Worm (Caenorhabditis elegans) whole organism, young adult: ENCODE results near the gene clec-134.
"Not testable (repeated sequence)": the region's sequence is repeated elsewhere in the genome, so short reads cannot be mapped to it uniquely, and the experiment has no call there.

ENCODE experiments used
- D2030.7 ChIP-seq: fragments of 200-800 bp; sonication (Bioruptor generic); IDR thresholded peaks from 2 replicates; pipeline ENCODE4 v1.3.6; 2022; ENCODE audit warnings: missing genetic modification reagents, missing genetic modification characterization, missing compliant biosample characterization
- F37B4.10 ChIP-seq: fragments of 200-800 bp; sonication (Bioruptor generic); IDR thresholded peaks from 2 replicates; pipeline ENCODE4 v1.3.6; 2022; ENCODE audit warnings: missing genetic modification characterization, missing compliant biosample characterization
- F57C9.4 ChIP-seq: sonication (generic microtip); optimal IDR thresholded peaks from 2 replicates; lab custom pipeline; 2017; ENCODE audit warnings: mild to moderate bottlenecking, missing genetic modification characterization, missing compliant biosample characterization
- Y95B8A.8 ChIP-seq: fragments of 200-800 bp; sonication (Bioruptor generic); IDR thresholded peaks from 2 replicates; pipeline ENCODE4 v1.3.6; 2022; ENCODE audit warnings: missing genetic modification reagents, missing genetic modification characterization, missing compliant biosample characterization
- ama-1 ChIP-seq, 3 experiments: fragments of 150-350 bp in 1 of 3; sonication (generic microtip) in 2 of 3; optimal IDR thresholded peaks; 2 replicates each; lab custom pipeline; 2014 to 2018; ENCODE audit warnings: missing biosample characterization in 2 of 3, missing genetic modification characterization in 2 of 3, missing genetic modification reagents in 2 of 3
- atf-7 ChIP-seq: sonication (generic microtip); optimal IDR thresholded peaks from 2 replicates; lab custom pipeline; 2017; ENCODE audit warnings: mild to moderate bottlenecking, missing genetic modification characterization, missing compliant biosample characterization
- athp-1 ChIP-seq: sonication (generic microtip); optimal IDR thresholded peaks from 2 replicates; lab custom pipeline; 2017; ENCODE audit warnings: mild to moderate bottlenecking, missing genetic modification characterization, missing compliant biosample characterization
- attf-5 ChIP-seq: fragments of 200-800 bp; sonication (Bioruptor generic); optimal IDR thresholded peaks from 2 replicates; lab custom pipeline; 2018; ENCODE audit warnings: mild to moderate bottlenecking, missing genetic modification characterization, missing compliant biosample characterization
- attf-6 ChIP-seq: fragments of 200-800 bp; sonication (Bioruptor generic); IDR thresholded peaks from 2 replicates; pipeline ENCODE4 v1.3.6; 2022; ENCODE audit warnings: missing genetic modification reagents, missing genetic modification characterization, missing compliant biosample characterization
- cebp-2 ChIP-seq: fragments of 200-800 bp; sonication (Bioruptor generic); IDR thresholded peaks from 2 replicates; pipeline ENCODE4 v1.3.6; 2022; ENCODE audit warnings: missing genetic modification characterization, missing compliant biosample characterization
- ceh-100 ChIP-seq: fragments of 200-800 bp; sonication (Bioruptor generic); IDR thresholded peaks from 2 replicates; pipeline ENCODE4 v1.3.6; 2022; ENCODE audit warnings: missing genetic modification reagents, missing genetic modification characterization, missing compliant biosample characterization
- ceh-40 ChIP-seq: fragments of 200-800 bp; sonication (Bioruptor generic); IDR thresholded peaks from 2 replicates; pipeline ENCODE4 v1.3.6; 2022; ENCODE audit warnings: missing genetic modification characterization, missing compliant biosample characterization
- die-1 ChIP-seq: sonication (generic microtip); optimal IDR thresholded peaks from 2 replicates; lab custom pipeline; 2016; ENCODE audit warnings: missing genotype, mild to moderate bottlenecking, missing genetic modification characterization, missing compliant biosample characterization
- dox-1 ChIP-seq: fragments of 200-800 bp; sonication (Bioruptor generic); IDR thresholded peaks from 2 replicates; pipeline ENCODE4 v1.3.6; 2022; ENCODE audit warnings: missing genetic modification reagents, missing genetic modification characterization, missing compliant biosample characterization
- efl-1 ChIP-seq: fragments of 150-350 bp; optimal IDR thresholded peaks from 2 replicates; lab custom pipeline; 2014; ENCODE audit warnings: missing biosample characterization, missing genetic modification reagents, missing genetic modification characterization
- egl-44 ChIP-seq: fragments of 200-800 bp; sonication (Bioruptor generic); IDR thresholded peaks from 2 replicates; pipeline ENCODE4 v1.3.6; 2022; ENCODE audit warnings: missing genetic modification reagents, missing genetic modification characterization, missing compliant biosample characterization
- egrh-3 ChIP-seq: fragments of 200-800 bp; sonication (Bioruptor generic); IDR thresholded peaks from 2 replicates; pipeline ENCODE4 v1.3.6; 2022; ENCODE audit warnings: missing genetic modification reagents, missing genetic modification characterization, missing compliant biosample characterization
- fkh-3 ChIP-seq: sonication (generic microtip); optimal IDR thresholded peaks from 2 replicates; lab custom pipeline; 2016; ENCODE audit warnings: mild to moderate bottlenecking, missing genetic modification characterization, missing compliant biosample characterization
- gei-17 ChIP-seq: fragments of 200-800 bp; sonication (Bioruptor generic); optimal IDR thresholded peaks from 2 replicates; lab custom pipeline; 2018; ENCODE audit warnings: mild to moderate bottlenecking, missing genetic modification characterization, missing compliant biosample characterization
- hmg-1.2 ChIP-seq: fragments of 200-800 bp; sonication (Bioruptor generic); IDR thresholded peaks from 2 replicates; pipeline ENCODE4 v1.3.6; 2022; ENCODE audit warnings: missing genetic modification reagents, missing genetic modification characterization, missing compliant biosample characterization
- hmg-20 ChIP-seq: fragments of 200-800 bp; sonication (Bioruptor generic); IDR thresholded peaks from 2 replicates; pipeline ENCODE4 v1.3.6; 2022; ENCODE audit warnings: missing genetic modification reagents, missing genetic modification characterization, missing compliant biosample characterization
- let-607 ChIP-seq, 2 experiments: fragments of 200-800 bp in 1 of 2; sonication (Bioruptor generic) in 1 of 2; sonication (generic microtip) in 1 of 2; optimal IDR thresholded peaks; 2 replicates each; lab custom pipeline; 2016 to 2018; ENCODE audit warnings: mild to moderate bottlenecking in 2 of 2, missing compliant biosample characterization in 2 of 2, missing genetic modification characterization in 2 of 2, moderate library complexity in 2 of 2, missing genotype in 1 of 2
- lin-54 ChIP-seq: fragments of 200-800 bp; sonication (Bioruptor generic); optimal IDR thresholded peaks from 2 replicates; lab custom pipeline; 2018; ENCODE audit warnings: mild to moderate bottlenecking, missing genetic modification characterization, missing compliant biosample characterization
- lir-1 ChIP-seq: fragments of 200-800 bp; sonication (Bioruptor generic); conservative IDR thresholded peaks from 2 replicates; pipeline ENCODE4 v1.3.6; 2022; ENCODE audit warnings: missing genetic modification reagents, missing genetic modification characterization, missing compliant biosample characterization
- lsl-1 ChIP-seq: fragments of 200-800 bp; sonication (Bioruptor generic); optimal IDR thresholded peaks from 2 replicates; lab custom pipeline; 2018; ENCODE audit warnings: mild to moderate bottlenecking, missing genetic modification characterization, moderate library complexity, missing compliant biosample characterization
- madf-10 ChIP-seq: sonication (generic microtip); optimal IDR thresholded peaks from 2 replicates; lab custom pipeline; 2016; ENCODE audit warnings: mild to moderate bottlenecking, missing genetic modification characterization, missing compliant biosample characterization
- madf-6 ChIP-seq: fragments of 200-800 bp; sonication (Bioruptor generic); IDR thresholded peaks from 2 replicates; pipeline ENCODE4 v1.3.6; 2022; ENCODE audit warnings: missing genetic modification reagents, missing genetic modification characterization, missing compliant biosample characterization
- mcd-1 ChIP-seq: fragments of 200-800 bp; sonication (Bioruptor generic); IDR thresholded peaks from 2 replicates; pipeline ENCODE4 v1.3.6; 2022; ENCODE audit warnings: missing genetic modification reagents, missing genetic modification characterization, missing compliant biosample characterization
- mes-4 ChIP-seq: sonication (generic microtip); optimal IDR thresholded peaks from 2 replicates; lab custom pipeline; 2016; ENCODE audit warnings: missing genotype, missing genetic modification characterization, missing compliant biosample characterization
- nfya-2 ChIP-seq: fragments of 200-800 bp; sonication (Bioruptor generic); IDR thresholded peaks from 2 replicates; pipeline ENCODE4 v1.3.6; 2022; ENCODE audit warnings: missing genetic modification reagents, missing genetic modification characterization, missing compliant biosample characterization
- nfyb-1 ChIP-seq: fragments of 200-800 bp; sonication (Bioruptor generic); IDR thresholded peaks from 2 replicates; pipeline ENCODE4 v1.3.6; 2022; ENCODE audit warnings: missing genetic modification reagents, missing genetic modification characterization, missing compliant biosample characterization
- nhr-90 ChIP-seq: sonication (generic microtip); optimal IDR thresholded peaks from 2 replicates; lab custom pipeline; 2016; ENCODE audit warnings: missing genotype, mild to moderate bottlenecking, missing genetic modification characterization, missing compliant biosample characterization
- rcor-1 ChIP-seq: fragments of 200-800 bp; sonication (Bioruptor generic); IDR thresholded peaks from 2 replicates; pipeline ENCODE4 v1.3.6; 2022; ENCODE audit warnings: missing genetic modification reagents, missing genetic modification characterization, missing compliant biosample characterization
- rec-8 ChIP-seq, 2 experiments: sonication (generic microtip); optimal IDR thresholded peaks; 2 replicates each; lab custom pipeline; 2016; ENCODE audit warnings: mild to moderate bottlenecking in 2 of 2, missing genetic modification characterization in 2 of 2, missing genetic modification reagents in 2 of 2, missing genotype in 2 of 2, missing biosample characterization in 1 of 2, missing compliant biosample characterization in 1 of 2, moderate library complexity in 1 of 2
- rpc-1 ChIP-seq, 2 experiments: fragments of 150-350 bp in 1 of 2; sonication (generic microtip) in 1 of 2; optimal IDR thresholded peaks; 2 replicates each; lab custom pipeline; 2014 to 2018; ENCODE audit warnings: missing biosample characterization in 1 of 2, missing genetic modification characterization in 1 of 2, missing genetic modification reagents in 1 of 2, missing genotype in 1 of 2
- snpc-1.3 ChIP-seq: sonication (generic microtip); optimal IDR thresholded peaks from 2 replicates; lab custom pipeline; 2017; ENCODE audit warnings: missing genetic modification characterization, mild to moderate bottlenecking, missing compliant biosample characterization, antibody characterized with exemption, moderate library complexity, missing genotype, missing genetic modification reagents; ENCODE audit not compliant: insufficient read depth
- snpc-3.4 ChIP-seq: sonication (generic microtip); optimal IDR thresholded peaks from 2 replicates; lab custom pipeline; 2017; ENCODE audit warnings: missing genetic modification characterization, mild to moderate bottlenecking, missing compliant biosample characterization, antibody characterized with exemption, moderate library complexity, missing genotype, missing genetic modification reagents
- somi-1 ChIP-seq: fragments of 200-800 bp; sonication (Bioruptor generic); optimal IDR thresholded peaks from 2 replicates; lab custom pipeline; 2018; ENCODE audit warnings: mild to moderate bottlenecking, missing genetic modification characterization, missing compliant biosample characterization
- sptf-2 ChIP-seq: fragments of 200-800 bp; sonication (Bioruptor generic); optimal IDR thresholded peaks from 2 replicates; lab custom pipeline; 2018; ENCODE audit warnings: mild to moderate bottlenecking, missing genetic modification characterization, missing compliant biosample characterization
- tbp1 ChIP-seq: fragments of 200-800 bp; sonication (Bioruptor generic); optimal IDR thresholded peaks from 2 replicates; lab custom pipeline; 2018; ENCODE audit warnings: mild to moderate bottlenecking, missing genetic modification characterization, missing compliant biosample characterization
- tbx-9 ChIP-seq: sonication (generic microtip); optimal IDR thresholded peaks from 2 replicates; lab custom pipeline; 2016; ENCODE audit warnings: borderline replicate concordance, missing genetic modification characterization, inconsistent platforms, missing compliant biosample characterization
- tlf-1 ChIP-seq: fragments of 200-800 bp; sonication (Bioruptor generic); optimal IDR thresholded peaks from 2 replicates; lab custom pipeline; 2018; ENCODE audit warnings: mild to moderate bottlenecking, missing genetic modification characterization, missing compliant biosample characterization
- xnd-1 ChIP-seq: sonication (generic microtip); optimal IDR thresholded peaks from 2 replicates; lab custom pipeline; 2016; ENCODE audit warnings: missing genotype, missing genetic modification reagents, missing genetic modification characterization, missing compliant biosample characterization
- zim-3 ChIP-seq: sonication (generic microtip); optimal IDR thresholded peaks from 2 replicates; lab custom pipeline; 2017; ENCODE audit warnings: mild to moderate bottlenecking, missing genetic modification characterization, moderate library complexity, missing compliant biosample characterization
- ztf-18 ChIP-seq: sonication (generic microtip); optimal IDR thresholded peaks from 2 replicates; lab custom pipeline; 2016; ENCODE audit warnings: missing genotype, mild to moderate bottlenecking, missing genetic modification characterization, missing compliant biosample characterization
- ztf-26 ChIP-seq: sonication (generic microtip); optimal IDR thresholded peaks from 2 replicates; lab custom pipeline; 2017; ENCODE audit warnings: missing genetic modification characterization, missing compliant biosample characterization
- ztf-28 ChIP-seq: fragments of 200-800 bp; sonication (Bioruptor generic); IDR thresholded peaks from 2 replicates; pipeline ENCODE4 v1.3.6; 2022; ENCODE audit warnings: missing genetic modification reagents, missing genetic modification characterization, missing compliant biosample characterization

Gene clec-134

ce11 chrII:3567576-3567975 lies 12.3 kb upstream of the clec-134 start (continued):
- TF ChIP-seq rpc-1 (optimal IDR thresholded peaks at IDR 0.05; lab: Kevin White, UChicago) (peak; percentile 84), rpc-1 (tag; optimal IDR thresholded peaks at IDR 0.05; lab: Kevin White, UChicago) (peak; percentile 86), snpc-3.4 (tag; lab: Kevin White, UChicago) (peak; percentile 83), die-1 (tag; lab: Kevin White, UChicago) (peak; percentile 83), lsl-1 (peak; percentile 61), rec-8 (tag; optimal IDR thresholded peaks at IDR 0.05; lab: Kevin White, UChicago) (peak; percentile 53 to 72), Y95B8A.8 (GFP tag; lab: Robert Waterston, UW) (0 out of 2 replicates have a peak, but pooled peaks have one; percentile 38), somi-1 (GFP tag; lab: Kevin White, UChicago) (peak; percentile 41), ztf-28 (GFP tag; lab: Robert Waterston, UW) (peak; percentile 65; the same call in 1 of the 2 replicates), xnd-1 (peak; percentile 44), athp-1 (peak; percentile 81), dox-1 (peak; percentile 69), madf-6 (GFP tag; lab: Robert Waterston, UW) (peak; percentile 74), madf-10 (peak; percentile 64), fkh-3 (tag; lab: Kevin White, UChicago) (peak; percentile 18), efl-1 (peak; percentile 22), egrh-3 (GFP tag; lab: Robert Waterston, UW) (peak; percentile 46; the same call in 1 of the 2 replicates), ama-1 (GFP tag; optimal IDR thresholded peaks at IDR 0.05; lab: Kevin White, UChicago) (peak; percentile 69), ztf-18 (tag; lab: Kevin White, UChicago) (peak; percentile 50), lin-54 (GFP tag; lab: Kevin White, UChicago) (peak; percentile 55), atf-7 (peak; percentile 70), snpc-1.3 (peak; percentile 47), sptf-2 (GFP tag; lab: Kevin White, UChicago) (peak; percentile 41), gei-17 (GFP tag; lab: Kevin White, UChicago) (peak; percentile 2), mcd-1 (GFP tag; lab: Robert Waterston, UW) (peak; percentile 69), hmg-20 (GFP tag; lab: Robert Waterston, UW) (0 out of 2 replicates have a peak, but pooled peaks have one; percentile 66), F37B4.10 (GFP tag; lab: Robert Waterston, UW) (0 out of 2 replicates have a peak, but pooled peaks have one; percentile 25), rcor-1 (GFP tag; lab: Robert Waterston, UW) (peak; percentile 65; the same call in 1 of the 2 replicates), nfyb-1 (peak; percentile 86), lir-1 (GFP tag; lab: Robert Waterston, UW) (peak; percentile 64; the same call in 1 of the 2 replicates), nhr-90 (tag; lab: Kevin White, UChicago) (peak; percentile 81), D2030.7 (GFP tag; lab: Robert Waterston, UW) (peak; percentile 90), ztf-26 (tag; lab: Kevin White, UChicago) (peak; percentile 68), F57C9.4 (tag; lab: Kevin White, UChicago) (peak; percentile 2), zim-3 (tag; lab: Kevin White, UChicago) (peak; percentile 73), tbx-9 (peak; percentile 30), attf-6 (GFP tag; lab: Robert Waterston, UW) (peak; percentile 60), let-607 (tag; optimal IDR thresholded peaks at IDR 0.05; lab: Kevin White, UChicago) (peak in 1 of 2 experiments; percentile 31), nfya-2 (0 out of 2 replicates have a peak, but pooled peaks have one; percentile 59), mes-4 (tag; lab: Kevin White, UChicago) (peak; percentile 70), tlf-1 (GFP tag; lab: Kevin White, UChicago) (peak; percentile 29), attf-5 (GFP tag; lab: Kevin White, UChicago) (peak; percentile 46), cebp-2 (GFP tag; lab: Robert Waterston, UW) (peak; percentile 83), tbp1 (GFP tag; lab: Kevin White, UChicago) (peak; percentile 98), ceh-100 (GFP tag; lab: Robert Waterston, UW) (peak; percentile 41), ceh-40 (GFP tag; lab: Robert Waterston, UW) (peak; percentile 61; the same call in 1 of the 2 replicates), egl-44 (GFP tag; lab: Robert Waterston, UW) (0 out of 2 replicates have a peak, but pooled peaks have one; percentile 62), hmg-1.2 (GFP tag; lab: Robert Waterston, UW) (peak; percentile 74)
- TF ChIP-seq ama-1 (optimal IDR thresholded peaks at IDR 0.05; lab: Kevin White, UChicago), result not testable (repeated sequence)
